Worm (Caenorhabditis elegans) whole organism, midembryonic: ENCODE data around the gene srz-13.

Experiments used
- T22C8.4 ChIP-seq: fragments of 200-800 bp; sonication (Bioruptor generic); IDR thresholded peaks from 2 replicates; pipeline ENCODE4 v1.3.6; 2022; ENCODE audit warnings: missing genetic modification characterization, missing compliant biosample characterization
- cog-1 ChIP-seq: sonication (generic microtip); optimal IDR thresholded peaks from 2 replicates; lab custom pipeline; 2016; ENCODE audit warnings: missing genetic modification characterization, missing compliant biosample characterization
- flt-1 ChIP-seq: fragments of 200-800 bp; sonication (Bioruptor generic); IDR thresholded peaks from 2 replicates; pipeline ENCODE4 v1.3.6; 2022; ENCODE audit warnings: missing genetic modification characterization, missing compliant biosample characterization
- klf-2 ChIP-seq: fragments of 200-800 bp; sonication (Bioruptor generic); conservative IDR thresholded peaks from 2 replicates; pipeline ENCODE4 v1.3.6; 2022; ENCODE audit warnings: missing genetic modification reagents, missing genetic modification characterization, missing compliant biosample characterization
- med-1 ChIP-seq: sonication (generic microtip); optimal IDR thresholded peaks from 2 replicates; lab custom pipeline; 2017; ENCODE audit warnings: missing genetic modification characterization, mild to moderate bottlenecking, missing compliant biosample characterization, antibody characterized with exemption, missing genetic modification reagents; ENCODE audit not compliant: insufficient read depth
- ref-1 ChIP-seq: fragments of 200-800 bp; sonication (Bioruptor generic); conservative IDR thresholded peaks from 2 replicates; pipeline ENCODE4 v1.3.6; 2022; ENCODE audit warnings: missing genetic modification reagents, missing genetic modification characterization, missing compliant biosample characterization
- tab-1 ChIP-seq: fragments of 200-800 bp; sonication (Bioruptor generic); IDR thresholded peaks from 2 replicates; pipeline ENCODE4 v1.3.6; 2022; ENCODE audit warnings: missing genetic modification characterization, missing compliant biosample characterization
- ztf-23 ChIP-seq: fragments of 200-800 bp; sonication (Bioruptor generic); IDR thresholded peaks from 2 replicates; pipeline ENCODE4 v1.3.6; 2022; ENCODE audit warnings: missing genetic modification reagents, missing genetic modification characterization, missing compliant biosample characterization
- ztf-29 ChIP-seq: fragments of 200-800 bp; sonication (Bioruptor generic); IDR thresholded peaks from 2 replicates; pipeline ENCODE4 v1.3.6; 2022; ENCODE audit warnings: missing genetic modification reagents, missing genetic modification characterization, missing compliant biosample characterization

DNA sequence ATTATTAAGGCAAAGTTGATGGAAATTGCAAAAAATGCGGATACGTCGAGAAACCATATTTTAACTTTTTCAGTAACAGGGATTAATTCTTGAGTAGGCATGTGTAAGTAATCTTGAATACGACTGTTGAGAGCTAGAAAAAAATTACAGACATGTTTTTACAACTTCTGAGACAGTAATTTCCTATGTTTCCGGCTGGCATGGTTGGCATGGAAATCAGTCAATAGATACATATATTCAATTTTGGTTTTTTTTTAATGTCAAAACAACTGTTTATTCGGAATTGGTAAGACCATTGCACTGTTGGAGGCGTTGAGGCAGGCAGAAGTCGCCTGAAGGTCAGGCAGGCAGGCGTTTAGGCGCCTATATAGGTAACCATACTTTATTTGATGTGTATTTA, 28.8 kb upstream of the srz-13 start, which contains the start of gene str-254:
- TF ChIP-seq klf-2 (GFP tag; lab: Robert Waterston, UW) (no peak), T22C8.4 (no peak), ztf-29 (GFP tag; lab: Robert Waterston, UW) (no peak), med-1 (GFP tag; lab: Kevin White, UChicago) (no peak), flt-1 (GFP tag; lab: Robert Waterston, UW) (no peak), tab-1 (GFP tag; lab: Robert Waterston, UW) (no peak), ztf-23 (GFP tag; lab: Robert Waterston, UW) (no peak), ref-1 (GFP tag; lab: Robert Waterston, UW) (no peak), cog-1 (tag; lab: Kevin White, UChicago) (no peak)
